Fruit fly (Drosophila melanogaster): ENCODE data around the gene CG2926.
A peak's percentile ranks its signal among the peaks of the same experiment; 100 is the strongest.

CG2926 gene

DNA sequence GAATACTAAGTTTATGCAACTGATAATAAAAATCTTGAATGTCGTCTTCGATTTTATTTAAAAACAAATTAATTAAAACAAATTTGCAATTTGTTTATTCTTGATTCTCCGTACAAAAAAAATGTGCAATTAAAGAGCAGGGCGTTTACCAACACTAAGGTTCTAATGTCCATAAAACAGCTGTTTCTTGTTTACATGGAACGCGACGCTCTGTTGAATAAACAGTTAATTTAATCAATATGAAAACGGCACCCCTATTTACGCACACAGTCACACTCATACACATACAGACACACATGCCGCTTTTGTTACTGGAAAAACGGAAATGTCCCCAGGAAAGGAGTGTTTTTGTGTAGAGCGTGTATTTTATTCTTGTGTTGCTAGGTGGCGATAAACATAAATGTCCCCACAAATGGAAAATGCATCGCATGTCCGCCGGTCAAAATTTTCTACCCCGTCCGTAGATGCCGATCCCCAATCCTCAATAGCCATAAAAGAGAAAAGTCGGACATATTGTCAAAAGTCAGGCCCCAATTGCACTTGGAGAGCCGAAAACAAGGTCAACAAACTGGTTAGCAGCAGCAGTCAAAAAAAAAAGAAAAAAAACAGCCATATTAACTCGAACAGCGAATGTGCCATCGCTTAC, 34.9 kb upstream of the CG2926 start (continued):
- peak; percentile 50 for TF ChIP-seq dm (GFP tag; optimal IDR thresholded peaks at IDR 0.05)
- TF ChIP-seq gt (GFP tag; IDR thresholded peaks at IDR 0.05), result no peak
- TF ChIP-seq CG12155 (GFP tag; optimal IDR thresholded peaks at IDR 0.05), result peak; percentile 36
- no peak for TF ChIP-seq CG34224 (GFP tag; IDR thresholded peaks at IDR 0.05; ENCODE audit: partially characterized antibody)
- TF ChIP-seq CG30403 (GFP tag; optimal IDR thresholded peaks at IDR 0.05), result peak; percentile 42

DNA sequence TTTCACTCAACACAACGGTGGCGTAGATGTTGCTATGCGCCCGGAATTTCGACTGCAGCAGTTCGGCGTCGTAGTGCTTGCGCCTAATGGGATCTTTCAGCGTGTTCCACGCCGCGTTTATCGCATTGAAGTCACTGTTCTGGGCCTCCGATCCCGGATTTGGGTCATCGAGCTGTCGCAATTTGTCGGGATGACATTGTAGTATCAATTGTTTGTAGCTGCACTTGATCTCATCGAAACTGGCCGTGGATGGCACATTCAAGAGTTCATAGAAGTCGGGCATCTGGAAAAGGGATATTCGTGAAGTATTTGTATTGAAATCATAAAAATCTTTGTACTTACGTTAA, 34.2 kb upstream of the CG2926 start:
- TF ChIP-seq rib (GFP tag; IDR thresholded peaks at IDR 0.05), result 0 out of 2 replicates have a peak, but pooled peaks have one; percentile 41
- no peak for TF ChIP-seq Xbp1 (GFP tag; optimal IDR thresholded peaks at IDR 0.05)
- 0 out of 2 replicates have a peak, but pooled peaks have one; percentile 0 for TF ChIP-seq CG42726 (GFP tag; IDR thresholded peaks at IDR 0.05; ENCODE audit: partially characterized antibody)
- TF ChIP-seq Atf-2 (GFP tag; optimal IDR thresholded peaks at IDR 0.05), result no peak
- TF ChIP-seq CG2199 (GFP tag; IDR thresholded peaks at IDR 0.05), result 0 out of 3 replicates have a peak, but pooled peaks have one; percentile 32
- TF ChIP-seq CG31441 (GFP tag; IDR thresholded peaks at IDR 0.05), result no peak

DNA sequence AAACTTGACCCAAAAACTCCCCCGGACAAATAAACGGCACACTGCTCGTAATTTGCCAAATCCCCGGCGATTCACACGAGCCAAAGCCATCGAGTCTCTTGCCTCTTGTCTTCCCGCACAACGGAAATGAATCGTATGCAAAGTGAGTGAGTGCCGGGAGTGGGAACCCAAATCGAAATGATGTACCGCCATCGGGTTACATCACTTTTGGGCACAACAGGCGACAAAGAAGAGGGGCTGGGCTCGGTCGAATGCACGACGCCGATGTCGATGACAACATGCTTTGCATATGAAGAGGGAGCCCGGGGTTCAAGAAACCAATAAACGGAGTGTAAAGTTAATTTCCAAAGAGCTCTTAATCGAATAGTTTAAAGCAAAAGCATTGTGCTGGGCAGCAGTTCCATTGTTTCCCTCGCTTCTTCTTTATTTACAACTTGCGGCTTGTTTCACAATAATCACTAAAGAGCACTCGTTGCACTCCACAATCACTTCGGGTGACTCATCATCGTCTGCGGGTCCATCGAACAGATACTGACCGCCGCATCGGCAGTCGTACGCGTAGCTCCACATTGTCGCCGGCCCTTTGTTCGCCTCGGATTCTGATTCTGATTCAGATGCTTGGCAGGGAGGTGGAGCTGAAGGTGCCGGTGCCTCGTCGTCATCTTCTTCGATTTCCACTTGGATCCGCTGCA, 33.7 kb upstream of the CG2926 start:
- TF ChIP-seq CG3726 (GFP tag; IDR thresholded peaks at IDR 0.05), result 0 out of 3 replicates have a peak, but pooled peaks have one; percentile 19
- no peak for TF ChIP-seq CG11560 (tag; IDR thresholded peaks at IDR 0.05)
- no peak for TF ChIP-seq gce (GFP tag; IDR thresholded peaks at IDR 0.05)
- TF ChIP-seq Deaf1 (tag; optimal IDR thresholded peaks at IDR 0.05), result peak; percentile 24
- TF ChIP-seq D19A (tag; optimal IDR thresholded peaks at IDR 0.05), result no peak
- 0 out of 2 replicates have a peak, but pooled peaks have one; percentile 19 for TF ChIP-seq CG42726 (GFP tag; IDR thresholded peaks at IDR 0.05; ENCODE audit: partially characterized antibody)
- no peak for TF ChIP-seq CG1024 (GFP tag; IDR thresholded peaks at IDR 0.05)
- TF ChIP-seq CG11696 (GFP tag; IDR thresholded peaks at IDR 0.05), result no peak
- TF ChIP-seq ssp (GFP tag; IDR thresholded peaks at IDR 0.05), result 0 out of 2 replicates have a peak, but pooled peaks have one; percentile 11
- TF ChIP-seq Dll (GFP tag; IDR thresholded peaks at IDR 0.05; ENCODE audit: partially characterized antibody), result no peak
- no peak for TF ChIP-seq pzg (GFP tag; optimal IDR thresholded peaks at IDR 0.05)
- TF ChIP-seq nom (GFP tag; optimal IDR thresholded peaks at IDR 0.05), result peak; percentile 95
- TF ChIP-seq Pdp1 (GFP tag; optimal IDR thresholded peaks at IDR 0.05), result peak in 1 of 2 experiments; percentile 69
- 0 out of 3 replicates have a peak, but pooled peaks have one; percentile 17 for TF ChIP-seq mld (GFP tag; IDR thresholded peaks at IDR 0.05; ENCODE audit: partially characterized antibody)
- TF ChIP-seq kay (GFP tag; optimal IDR thresholded peaks at IDR 0.05), result peak; percentile 8
- peak; percentile 70; the same call in 1 of the 2 replicates for TF ChIP-seq vvl (GFP tag; IDR thresholded peaks at IDR 0.05)
- TF ChIP-seq CG12769 (tag; optimal IDR thresholded peaks at IDR 0.05), result peak; percentile 41
- TF ChIP-seq CG43689 (GFP tag; IDR thresholded peaks at IDR 0.05), result no peak
- peak; percentile 23 for TF ChIP-seq sens (GFP tag)
- TF ChIP-seq kni (GFP tag; optimal IDR thresholded peaks at IDR 0.05), result peak; percentile 43
- TF ChIP-seq CG11093 (GFP tag; IDR thresholded peaks at IDR 0.05), result no peak
- no peak for TF ChIP-seq CG15269 (tag; optimal IDR thresholded peaks at IDR 0.05)
- TF ChIP-seq CG14860 (GFP tag; IDR thresholded peaks at IDR 0.05; ENCODE audit: partially characterized antibody), result 0 out of 3 replicates have a peak, but pooled peaks have one; percentile 19
- TF ChIP-seq CG9609 (GFP tag; optimal IDR thresholded peaks at IDR 0.05), result no peak
- no peak for TF ChIP-seq Ets65A (GFP tag)
- TF ChIP-seq chm (GFP tag; IDR thresholded peaks at IDR 0.05), result 0 out of 2 replicates have a peak, but pooled peaks have one; percentile 9
- TF ChIP-seq chn (GFP tag; optimal IDR thresholded peaks at IDR 0.05), result no peak
